Fruit fly (Drosophila melanogaster) whole organism, adult: ENCODE results near the gene Polr2J.

Experiments
- CG12768 ChIP-seq: fragments of 200-800 bp; sonication (Bioruptor generic); optimal IDR thresholded peaks from 2 replicates; lab custom pipeline; 2017; ENCODE audit warnings: missing biosample characterization, missing genetic modification characterization, mild to moderate bottlenecking, moderate library complexity, missing genetic modification reagents
- CG14711 ChIP-seq: fragments of 200-800 bp; sonication (Bioruptor generic); optimal IDR thresholded peaks from 2 replicates; lab custom pipeline; 2018; ENCODE audit warnings: missing biosample characterization, mild to moderate bottlenecking, missing genetic modification characterization, moderate library complexity
- CG1620 ChIP-seq: fragments of 200-800 bp; sonication (Bioruptor generic); optimal IDR thresholded peaks from 2 replicates; lab custom pipeline; 2016; ENCODE audit warnings: missing biosample characterization, missing genetic modification characterization
- CG33017 ChIP-seq: fragments of 200-800 bp; sonication (Bioruptor generic); optimal IDR thresholded peaks from 2 replicates; lab custom pipeline; 2018; ENCODE audit warnings: missing biosample characterization, mild to moderate bottlenecking, missing genetic modification characterization, moderate library complexity
- CG5204 ChIP-seq: fragments of 200-800 bp; sonication (Bioruptor generic); optimal IDR thresholded peaks from 2 replicates; lab custom pipeline; 2016; ENCODE audit warnings: missing biosample characterization, missing genetic modification characterization
- CG7045 ChIP-seq: fragments of 200-800 bp; sonication (Bioruptor generic); optimal IDR thresholded peaks from 2 replicates; lab custom pipeline; 2017; ENCODE audit warnings: missing biosample characterization, mild to moderate bottlenecking, missing genetic modification characterization
- CG7101 ChIP-seq: fragments of 200-800 bp; sonication (Bioruptor generic); optimal IDR thresholded peaks from 2 replicates; lab custom pipeline; 2018; ENCODE audit warnings: missing biosample characterization, mild to moderate bottlenecking, missing genetic modification characterization, moderate library complexity
- bab1 ChIP-seq: fragments of 200-800 bp; sonication (Bioruptor generic); optimal IDR thresholded peaks from 3 replicates; lab custom pipeline; 2019; ENCODE audit warnings: missing biosample characterization, mild to moderate bottlenecking, missing genetic modification characterization, moderate library complexity
- cnc ChIP-seq, 2 experiments: fragments of >200 bp; optimal IDR thresholded peaks; 2 replicates each; lab custom pipeline; 2017

DNA sequence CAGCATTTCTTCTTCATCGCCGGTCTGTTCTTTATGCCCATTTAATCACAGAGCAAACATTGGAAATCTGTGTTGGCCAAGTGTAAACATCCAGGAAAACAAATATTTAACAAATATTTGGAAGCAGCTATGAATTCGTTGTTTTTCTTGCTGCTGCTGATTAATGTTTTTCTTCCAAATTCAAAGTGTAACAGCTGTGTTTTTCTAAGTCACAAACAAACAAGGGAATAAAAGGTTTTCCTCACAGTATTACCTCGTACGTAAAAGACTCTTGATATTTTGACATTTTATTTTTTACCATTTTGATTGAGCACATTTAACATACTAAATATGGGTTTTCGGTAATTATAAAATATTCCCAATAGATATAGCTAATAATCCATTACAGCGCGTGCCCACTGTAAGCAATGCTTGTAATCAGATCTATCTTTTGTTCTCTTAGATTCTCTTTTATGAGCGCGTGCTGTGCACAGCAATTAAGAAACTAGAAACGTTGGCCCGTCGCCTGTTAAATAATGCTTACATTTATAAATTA, 31.4 kb downstream of the Polr2J start:
- TF ChIP-seq CG1620 (peak; percentile 76), CG14711 (tag; lab: Kevin White, UChicago) (peak; percentile 89), CG7101 (tag; lab: Kevin White, UChicago) (peak; percentile 93), CG5204 (peak; percentile 82), bab1 (peak; percentile 95), CG33017 (tag; lab: Kevin White, UChicago) (peak; percentile 87), cnc (optimal IDR thresholded peaks at IDR 0.05; lab: Kevin White, UChicago) (no peak), CG7045 (GFP tag; lab: Kevin White, UChicago) (peak; percentile 92), CG12768 (GFP tag; lab: Kevin White, UChicago) (peak; percentile 67)
